Worm (Caenorhabditis elegans) whole organism, young adult: ENCODE measurements around the gene ZC373.2.

Source experiments
- D2030.7 ChIP-seq: fragments of 200-800 bp; sonication (Bioruptor generic); IDR thresholded peaks from 2 replicates; pipeline ENCODE4 v1.3.6; 2022; ENCODE audit warnings: missing genetic modification reagents, missing genetic modification characterization, missing compliant biosample characterization
- F23B12.7 ChIP-seq: sonication (generic microtip); optimal IDR thresholded peaks from 2 replicates; lab custom pipeline; 2017; ENCODE audit warnings: missing genetic modification characterization, mild to moderate bottlenecking, missing compliant biosample characterization, antibody characterized with exemption, moderate library complexity; ENCODE audit not compliant: insufficient read depth
- F33H1.4 ChIP-seq: fragments of 200-800 bp; sonication (Bioruptor generic); IDR thresholded peaks from 2 replicates; pipeline ENCODE4 v1.3.6; 2022; ENCODE audit warnings: missing genetic modification reagents, missing genetic modification characterization, missing compliant biosample characterization
- F39B2.1 ChIP-seq: fragments of 200-800 bp; sonication (Bioruptor generic); IDR thresholded peaks from 2 replicates; pipeline ENCODE4 v1.3.6; 2022; ENCODE audit warnings: missing genetic modification reagents, missing genetic modification characterization, missing compliant biosample characterization
- F52B5.7 ChIP-seq: sonication (generic microtip); optimal IDR thresholded peaks from 2 replicates; lab custom pipeline; 2016; ENCODE audit warnings: mild to moderate bottlenecking, missing genetic modification characterization, missing compliant biosample characterization
- F55B11.4 ChIP-seq: sonication (generic microtip); optimal IDR thresholded peaks from 2 replicates; lab custom pipeline; 2016; ENCODE audit warnings: missing compliant biosample characterization, missing genetic modification characterization, borderline replicate concordance; ENCODE audit not compliant: insufficient read depth
- Y53F4B.3 ChIP-seq: fragments of 200-800 bp; sonication (Bioruptor generic); IDR thresholded peaks from 2 replicates; pipeline ENCODE4 v1.3.6; 2022; ENCODE audit warnings: missing genetic modification reagents, missing genetic modification characterization, missing compliant biosample characterization
- Y56A3A.18 ChIP-seq: fragments of 200-800 bp; sonication (Bioruptor generic); IDR thresholded peaks from 2 replicates; pipeline ENCODE4 v1.3.6; 2022; ENCODE audit warnings: missing genetic modification reagents, missing genetic modification characterization, missing compliant biosample characterization
- ama-1 ChIP-seq, 3 experiments: fragments of 150-350 bp in 1 of 3; sonication (generic microtip) in 2 of 3; optimal IDR thresholded peaks; 2 replicates each; lab custom pipeline; 2014 to 2018; ENCODE audit warnings: missing biosample characterization in 2 of 3, missing genetic modification characterization in 2 of 3, missing genetic modification reagents in 2 of 3
- atf-7 ChIP-seq: sonication (generic microtip); optimal IDR thresholded peaks from 2 replicates; lab custom pipeline; 2017; ENCODE audit warnings: mild to moderate bottlenecking, missing genetic modification characterization, missing compliant biosample characterization
- attf-5 ChIP-seq: fragments of 200-800 bp; sonication (Bioruptor generic); optimal IDR thresholded peaks from 2 replicates; lab custom pipeline; 2018; ENCODE audit warnings: mild to moderate bottlenecking, missing genetic modification characterization, missing compliant biosample characterization
- bed-2 ChIP-seq: fragments of 200-800 bp; sonication (Bioruptor generic); IDR thresholded peaks from 2 replicates; pipeline ENCODE4 v1.3.6; 2022; ENCODE audit warnings: missing genetic modification reagents, missing genetic modification characterization, missing compliant biosample characterization
- cebp-2 ChIP-seq: fragments of 200-800 bp; sonication (Bioruptor generic); IDR thresholded peaks from 2 replicates; pipeline ENCODE4 v1.3.6; 2022; ENCODE audit warnings: missing genetic modification characterization, missing compliant biosample characterization
- ceh-27 ChIP-seq: fragments of 200-800 bp; sonication (Bioruptor generic); optimal IDR thresholded peaks from 2 replicates; lab custom pipeline; 2018; ENCODE audit warnings: mild to moderate bottlenecking, missing genetic modification characterization, moderate library complexity, missing compliant biosample characterization
- ceh-79 ChIP-seq: sonication (generic microtip); optimal IDR thresholded peaks from 2 replicates; lab custom pipeline; 2017; ENCODE audit warnings: mild to moderate bottlenecking, missing genetic modification characterization, missing compliant biosample characterization
- ceh-91 ChIP-seq: fragments of 200-800 bp; sonication (Bioruptor generic); IDR thresholded peaks from 2 replicates; pipeline ENCODE4 v1.3.6; 2022; ENCODE audit warnings: missing genetic modification reagents, missing genetic modification characterization, missing compliant biosample characterization
- dpl-1 ChIP-seq: fragments of 150-350 bp; optimal IDR thresholded peaks from 2 replicates; lab custom pipeline; 2014; ENCODE audit warnings: missing biosample characterization, missing genetic modification reagents, missing genetic modification characterization
- efl-1 ChIP-seq: fragments of 150-350 bp; optimal IDR thresholded peaks from 2 replicates; lab custom pipeline; 2014; ENCODE audit warnings: missing biosample characterization, missing genetic modification reagents, missing genetic modification characterization
- ets-4 ChIP-seq: fragments of 200-800 bp; sonication (Bioruptor generic); optimal IDR thresholded peaks from 2 replicates; lab custom pipeline; 2018; ENCODE audit warnings: mild to moderate bottlenecking, missing genetic modification characterization, missing compliant biosample characterization
- hlh-12 ChIP-seq: sonication (generic microtip); optimal IDR thresholded peaks from 2 replicates; lab custom pipeline; 2016; ENCODE audit warnings: missing genetic modification characterization, missing compliant biosample characterization
- hmg-1.2 ChIP-seq: fragments of 200-800 bp; sonication (Bioruptor generic); IDR thresholded peaks from 2 replicates; pipeline ENCODE4 v1.3.6; 2022; ENCODE audit warnings: missing genetic modification reagents, missing genetic modification characterization, missing compliant biosample characterization
- let-526 ChIP-seq: fragments of 200-800 bp; sonication (Bioruptor generic); IDR thresholded peaks from 2 replicates; pipeline ENCODE4 v1.3.6; 2022; ENCODE audit warnings: missing genetic modification reagents, missing genetic modification characterization, missing compliant biosample characterization
- lin-26 ChIP-seq: fragments of 200-800 bp; sonication (Bioruptor generic); IDR thresholded peaks from 2 replicates; pipeline ENCODE4 v1.3.6; 2022; ENCODE audit warnings: missing genetic modification reagents, missing genetic modification characterization, missing compliant biosample characterization
- lin-40 ChIP-seq: sonication (generic microtip); optimal IDR thresholded peaks from 2 replicates; lab custom pipeline; 2016; ENCODE audit warnings: missing genetic modification characterization, mild to moderate bottlenecking, missing compliant biosample characterization, missing genotype, missing genetic modification reagents
- lin-54 ChIP-seq: fragments of 200-800 bp; sonication (Bioruptor generic); optimal IDR thresholded peaks from 2 replicates; lab custom pipeline; 2018; ENCODE audit warnings: mild to moderate bottlenecking, missing genetic modification characterization, missing compliant biosample characterization
- madf-3 ChIP-seq: fragments of 200-800 bp; sonication (Bioruptor generic); IDR thresholded peaks from 2 replicates; pipeline ENCODE4 v1.3.6; 2022; ENCODE audit warnings: missing genetic modification reagents, missing genetic modification characterization, missing compliant biosample characterization
- madf-6 ChIP-seq: fragments of 200-800 bp; sonication (Bioruptor generic); IDR thresholded peaks from 2 replicates; pipeline ENCODE4 v1.3.6; 2022; ENCODE audit warnings: missing genetic modification reagents, missing genetic modification characterization, missing compliant biosample characterization
- madf-8 ChIP-seq: fragments of 200-800 bp; sonication (Bioruptor generic); conservative IDR thresholded peaks from 2 replicates; pipeline ENCODE4 v1.3.6; 2022; ENCODE audit warnings: missing genetic modification reagents, missing genetic modification characterization, missing compliant biosample characterization
- mcd-1 ChIP-seq: fragments of 200-800 bp; sonication (Bioruptor generic); IDR thresholded peaks from 2 replicates; pipeline ENCODE4 v1.3.6; 2022; ENCODE audit warnings: missing genetic modification reagents, missing genetic modification characterization, missing compliant biosample characterization
- mxl-1 ChIP-seq: sonication (generic microtip); optimal IDR thresholded peaks from 2 replicates; lab custom pipeline; 2016; ENCODE audit warnings: missing genetic modification characterization, missing compliant biosample characterization
- nhr-179 ChIP-seq: sonication (generic microtip); optimal IDR thresholded peaks from 2 replicates; lab custom pipeline; 2016; ENCODE audit warnings: mild to moderate bottlenecking, missing genetic modification characterization, missing compliant biosample characterization
- rec-8 ChIP-seq, 2 experiments: sonication (generic microtip); optimal IDR thresholded peaks; 2 replicates each; lab custom pipeline; 2016; ENCODE audit warnings: mild to moderate bottlenecking in 2 of 2, missing genetic modification characterization in 2 of 2, missing genetic modification reagents in 2 of 2, missing genotype in 2 of 2, missing biosample characterization in 1 of 2, missing compliant biosample characterization in 1 of 2, moderate library complexity in 1 of 2
- repo-1 ChIP-seq: sonication (generic microtip); optimal IDR thresholded peaks from 2 replicates; lab custom pipeline; 2017; ENCODE audit warnings: mild to moderate bottlenecking, missing genetic modification characterization, missing compliant biosample characterization
- snpc-1.3 ChIP-seq: sonication (generic microtip); optimal IDR thresholded peaks from 2 replicates; lab custom pipeline; 2017; ENCODE audit warnings: missing genetic modification characterization, mild to moderate bottlenecking, missing compliant biosample characterization, antibody characterized with exemption, moderate library complexity, missing genotype, missing genetic modification reagents; ENCODE audit not compliant: insufficient read depth
- snpc-4 ChIP-seq, 5 experiments: fragments of 150-350 bp in 1 of 5; sonication (generic microtip) in 4 of 5; optimal IDR thresholded peaks; 2 replicates each; lab custom pipeline; 2014 to 2018; ENCODE audit warnings: missing genetic modification characterization in 5 of 5, missing biosample characterization in 3 of 5, antibody characterized with exemption in 2 of 5, mild to moderate bottlenecking in 2 of 5, missing compliant biosample characterization in 2 of 5, missing genotype in 2 of 5, moderate library complexity in 2 of 5, missing genetic modification reagents in 1 of 5
- xnd-1 ChIP-seq: sonication (generic microtip); optimal IDR thresholded peaks from 2 replicates; lab custom pipeline; 2016; ENCODE audit warnings: missing genotype, missing genetic modification reagents, missing genetic modification characterization, missing compliant biosample characterization
- ztf-22 ChIP-seq: fragments of 200-800 bp; sonication (Bioruptor generic); optimal IDR thresholded peaks from 2 replicates; lab custom pipeline; 2018; ENCODE audit warnings: mild to moderate bottlenecking, missing genetic modification characterization, moderate library complexity, missing compliant biosample characterization

The ZC373.2 gene

ce11 chrX:10084050-10084672, 25.9 kb upstream of the ZC373.2 start, which contains the start of gene W07E11.1 (continued):
- TF ChIP-seq bed-2 (GFP tag; lab: Robert Waterston, UW): no peak
- no peak for TF ChIP-seq F39B2.1
- no peak for TF ChIP-seq F33H1.4
- TF ChIP-seq D2030.7: no peak
- TF ChIP-seq hmg-1.2 (GFP tag; lab: Robert Waterston, UW): 0 out of 2 replicates have a peak, but pooled peaks have one; percentile 9
- peak; percentile 38; the same call in 1 of the 2 replicates for TF ChIP-seq lin-26 (GFP tag; lab: Robert Waterston, UW)
- no peak for TF ChIP-seq rec-8 (tag; optimal IDR thresholded peaks at IDR 0.05; lab: Kevin White, UChicago)
- TF ChIP-seq attf-5: no peak
- TF ChIP-seq lin-40 (tag; lab: Kevin White, UChicago): peak; percentile 47
- peak; percentile 51 for TF ChIP-seq ztf-22 (GFP tag; lab: Kevin White, UChicago)
- no peak for TF ChIP-seq Y56A3A.18 (GFP tag; lab: Robert Waterston, UW)
- TF ChIP-seq ama-1 (optimal IDR thresholded peaks at IDR 0.05; lab: Kevin White, UChicago): no peak
- TF ChIP-seq ama-1 (GFP tag; optimal IDR thresholded peaks at IDR 0.05; lab: Kevin White, UChicago): no peak
- no peak for TF ChIP-seq F23B12.7
- no peak for TF ChIP-seq ceh-91 (GFP tag; lab: Robert Waterston, UW)
- no peak for TF ChIP-seq mcd-1 (GFP tag; lab: Robert Waterston, UW)
- no peak for TF ChIP-seq snpc-4 (GFP tag; optimal IDR thresholded peaks at IDR 0.05; lab: Kevin White, UChicago)
- TF ChIP-seq snpc-4 (tag; optimal IDR thresholded peaks at IDR 0.05; lab: Kevin White, UChicago): peak in 1 of 4 experiments; percentile 12
- peak; percentile 6 for TF ChIP-seq ets-4 (GFP tag; lab: Kevin White, UChicago)
- TF ChIP-seq lin-54 (GFP tag; lab: Kevin White, UChicago): no peak
- TF ChIP-seq ceh-27 (GFP tag; lab: Kevin White, UChicago): no peak
- no peak for TF ChIP-seq dpl-1 (GFP tag; lab: Kevin White, UChicago)
- TF ChIP-seq ceh-79: no peak
- no peak for TF ChIP-seq madf-8 (GFP tag; lab: Robert Waterston, UW)

DNA sequence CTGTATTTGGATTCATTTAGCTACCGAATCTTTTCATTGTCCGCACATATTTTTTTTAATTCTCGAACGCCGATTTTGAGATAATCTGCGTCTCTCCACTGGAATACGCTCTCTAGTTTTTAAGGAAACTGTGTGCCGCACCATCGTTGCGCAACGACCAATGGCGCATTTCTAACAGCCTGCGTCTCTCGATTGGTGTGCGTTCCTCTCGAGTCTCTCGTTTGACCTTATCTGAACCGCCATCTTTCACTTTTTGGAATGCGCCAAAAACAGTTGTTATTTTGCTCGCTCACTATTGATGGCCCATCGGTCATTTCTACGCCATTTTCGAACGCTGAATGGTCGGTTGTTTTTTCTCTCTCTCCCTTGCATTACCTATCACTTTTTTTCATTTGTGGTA, 25.0 kb upstream of the ZC373.2 start:
- TF ChIP-seq efl-1 (GFP tag; lab: Kevin White, UChicago) (peak; percentile 70), Y53F4B.3 (GFP tag; lab: Robert Waterston, UW) (no peak), madf-8 (GFP tag; lab: Robert Waterston, UW) (0 out of 2 replicates have a peak, but pooled peaks have one; percentile 26), F55B11.4 (tag; lab: Kevin White, UChicago) (no peak), mxl-1 (no peak), madf-6 (peak; percentile 67), cebp-2 (GFP tag; lab: Robert Waterston, UW) (no peak), hmg-1.2 (GFP tag; lab: Robert Waterston, UW) (peak; percentile 85), nhr-179 (tag; lab: Kevin White, UChicago) (no peak), let-526 (GFP tag; lab: Robert Waterston, UW) (no peak), madf-3 (GFP tag; lab: Robert Waterston, UW) (no peak), snpc-1.3 (tag; lab: Kevin White, UChicago) (no peak), hlh-12 (tag; lab: Kevin White, UChicago) (no peak), F52B5.7 (no peak), atf-7 (tag; lab: Kevin White, UChicago) (no peak), Y56A3A.18 (GFP tag; lab: Robert Waterston, UW) (no peak), xnd-1 (tag; lab: Kevin White, UChicago) (no peak), attf-5 (no peak), repo-1 (tag; lab: Kevin White, UChicago) (no peak)
